Fruit fly (Drosophila melanogaster) whole organism, embryonic: ENCODE results near the gene CG16790.

Experiments
- Antp ChIP-seq: fragments of 200-800 bp; sonication (Bioruptor generic); optimal IDR thresholded peaks from 3 replicates; lab custom pipeline; 2016; ENCODE audit warnings: missing biosample characterization, missing genetic modification characterization
- Awh ChIP-seq: fragments of 200-800 bp; sonication (Bioruptor generic); IDR thresholded peaks from 2 replicates; pipeline ENCODE4, ENCODE4 v1.3.6; 2022; ENCODE audit warnings: missing biosample characterization, missing genetic modification characterization
- CG1024 ChIP-seq: fragments of 200-800 bp; sonication (Bioruptor generic); IDR thresholded peaks from 2 replicates; pipeline ENCODE4 v1.3.6; 2022; ENCODE audit warnings: missing biosample characterization, missing genetic modification characterization
- CG11093 ChIP-seq: fragments of 200-800 bp; sonication (Bioruptor generic); IDR thresholded peaks from 3 replicates; pipeline ENCODE4 v1.3.6; 2022; ENCODE audit warnings: missing biosample characterization, missing genetic modification characterization
- CG11560 ChIP-seq: fragments of 200-800 bp; sonication (Bioruptor generic); IDR thresholded peaks from 3 replicates; pipeline ENCODE4 v1.3.6; 2022; ENCODE audit warnings: missing biosample characterization, missing genetic modification characterization
- CG12071 ChIP-seq: fragments of 200-800 bp; sonication (Bioruptor generic); optimal IDR thresholded peaks from 3 replicates; lab custom pipeline; 2018; ENCODE audit warnings: missing biosample characterization, mild to moderate bottlenecking, missing genetic modification characterization
- CG12942 ChIP-seq: fragments of 200-800 bp; sonication (Bioruptor generic); optimal IDR thresholded peaks from 3 replicates; lab custom pipeline; 2016; ENCODE audit warnings: missing biosample characterization, missing genetic modification characterization
- CG18764 ChIP-seq: fragments of 200-800 bp; sonication (Bioruptor generic); optimal IDR thresholded peaks from 3 replicates; lab custom pipeline; 2016; ENCODE audit warnings: missing biosample characterization, missing genetic modification characterization
- CG2875 ChIP-seq: fragments of 200-800 bp; sonication (Bioruptor generic); optimal IDR thresholded peaks from 2 replicates; lab custom pipeline; 2017; ENCODE audit warnings: missing biosample characterization, mild to moderate bottlenecking, missing genetic modification characterization, missing genetic modification reagents
- CG31388 ChIP-seq: fragments of 200-800 bp; sonication (Bioruptor generic); optimal IDR thresholded peaks from 2 replicates; lab custom pipeline; 2016; ENCODE audit warnings: missing biosample characterization, missing genetic modification characterization
- CG31441 ChIP-seq: fragments of 200-800 bp; sonication (Bioruptor generic); IDR thresholded peaks from 2 replicates; pipeline ENCODE4 v1.3.6; 2022; ENCODE audit warnings: missing biosample characterization, missing genetic modification characterization
- CG4730 ChIP-seq: fragments of 200-800 bp; sonication (Bioruptor generic); IDR thresholded peaks from 2 replicates; pipeline ENCODE4 v1.3.6; 2022; ENCODE audit warnings: missing biosample characterization, missing genetic modification characterization
- CG7928 ChIP-seq: fragments of 200-800 bp; sonication (Bioruptor generic); optimal IDR thresholded peaks from 2 replicates; lab custom pipeline; 2017; ENCODE audit warnings: missing biosample characterization, mild to moderate bottlenecking, missing genetic modification characterization
- CG8290 ChIP-seq, 3 experiments: fragments of 200-800 bp; sonication (Bioruptor generic); optimal IDR thresholded peaks; 2 replicates each; lab custom pipeline; 2016 to 2019; ENCODE audit warnings: missing biosample characterization in 3 of 3, missing genetic modification characterization in 3 of 3, mild to moderate bottlenecking in 2 of 3, moderate library complexity in 1 of 3
- CG9797 ChIP-seq: fragments of 200-800 bp; sonication (Bioruptor generic); optimal IDR thresholded peaks from 3 replicates; lab custom pipeline; 2018; ENCODE audit warnings: missing biosample characterization, mild to moderate bottlenecking, missing genetic modification characterization
- Dad ChIP-seq: fragments of 200-800 bp; sonication (Bioruptor generic); optimal IDR thresholded peaks from 3 replicates; lab custom pipeline; 2016; ENCODE audit warnings: missing biosample characterization, missing genetic modification characterization
- Eip74EF ChIP-seq, 2 experiments: fragments of 200-800 bp in 1 of 2; fragments of >200 bp in 1 of 2; sonication (Bioruptor generic) in 1 of 2; optimal IDR thresholded peaks; 2 replicates each; lab custom pipeline; 2017 to 2019; ENCODE audit warnings: missing biosample characterization in 2 of 2, missing genetic modification characterization in 2 of 2, mild to moderate bottlenecking in 1 of 2, moderate library complexity in 1 of 2
- Ets65A ChIP-seq: fragments of 200-800 bp; sonication (Bioruptor generic); peaks from one replicate; lab custom pipeline; 2016; ENCODE audit warnings: missing biosample characterization, missing genetic modification characterization
- Fer3 ChIP-seq: fragments of 200-800 bp; sonication (Bioruptor generic); optimal IDR thresholded peaks from 2 replicates; lab custom pipeline; 2018; ENCODE audit warnings: missing biosample characterization, mild to moderate bottlenecking, missing genetic modification characterization, moderate library complexity
- Hr51 ChIP-seq, 2 experiments: fragments of 200-800 bp; sonication (Bioruptor generic); optimal IDR thresholded peaks; 2 replicates in 1 of 2; 3 replicates in 1 of 2; lab custom pipeline; 2016 to 2018; ENCODE audit warnings: missing biosample characterization in 2 of 2, missing genetic modification characterization in 2 of 2, mild to moderate bottlenecking in 1 of 2, moderate library complexity in 1 of 2
- Hr78 ChIP-seq, 2 experiments: fragments of 200-800 bp in 1 of 2; fragments of >200 bp in 1 of 2; sonication (Bioruptor generic) in 1 of 2; optimal IDR thresholded peaks; 2 replicates each; lab custom pipeline; 2017 to 2019; ENCODE audit warnings: missing biosample characterization in 2 of 2, missing genetic modification characterization in 2 of 2, mild to moderate bottlenecking in 1 of 2, moderate library complexity in 1 of 2
- Med ChIP-seq: fragments of 200-800 bp; sonication (Bioruptor generic); peaks from one replicate; lab custom pipeline; 2016; ENCODE audit warnings: missing biosample characterization, missing genetic modification characterization, mild to moderate bottlenecking, inconsistent platforms, moderate library complexity
- Ptx1 ChIP-seq: fragments of 200-800 bp; sonication (Bioruptor generic); IDR thresholded peaks from 2 replicates; pipeline ENCODE4 v1.3.6; 2022; ENCODE audit warnings: missing biosample characterization, missing genetic modification characterization
- Tbp ChIP-seq: fragments of >200 bp; optimal IDR thresholded peaks from 2 replicates; lab custom pipeline; 2018; ENCODE audit warnings: missing biosample characterization, missing genetic modification characterization
- az2 ChIP-seq: fragments of 200-800 bp; sonication (Bioruptor generic); optimal IDR thresholded peaks from 3 replicates; lab custom pipeline; 2016; ENCODE audit warnings: missing biosample characterization, missing genetic modification characterization
- bbx ChIP-seq: fragments of 200-800 bp; sonication (Bioruptor generic); IDR thresholded peaks from 2 replicates; pipeline ENCODE4 v1.3.6; 2022; ENCODE audit warnings: missing biosample characterization, missing genetic modification characterization; ENCODE audit not compliant: partially characterized antibody
- cad ChIP-seq: fragments of >200 bp; optimal IDR thresholded peaks from 2 replicates; lab custom pipeline; 2017; ENCODE audit warnings: missing biosample characterization, missing genetic modification characterization
- dati ChIP-seq: fragments of 200-800 bp; sonication (Bioruptor generic); IDR thresholded peaks from 2 replicates; pipeline ENCODE4 v1.3.6; 2022; ENCODE audit warnings: missing biosample characterization, missing genetic modification characterization
- dmrt11E ChIP-seq: fragments of 200-800 bp; sonication (Bioruptor generic); optimal IDR thresholded peaks from 3 replicates; lab custom pipeline; 2018; ENCODE audit warnings: missing biosample characterization, mild to moderate bottlenecking, missing genetic modification characterization, moderate library complexity
- emc ChIP-seq: fragments of 200-800 bp; sonication (Bioruptor generic); optimal IDR thresholded peaks from 2 replicates; lab custom pipeline; 2016; ENCODE audit warnings: missing biosample characterization, missing genetic modification characterization
- gsb ChIP-seq: fragments of 200-800 bp; sonication (Bioruptor generic); IDR thresholded peaks from 2 replicates; pipeline ENCODE4 v1.3.6; 2022; ENCODE audit warnings: missing biosample characterization, missing genetic modification characterization
- her ChIP-seq: fragments of 200-800 bp; sonication (Bioruptor generic); optimal IDR thresholded peaks from 2 replicates; lab custom pipeline; 2016; ENCODE audit warnings: missing biosample characterization, missing genetic modification characterization
- lov ChIP-seq, 2 experiments: fragments of 200-800 bp in 1 of 2; fragments of >200 bp in 1 of 2; sonication (Bioruptor generic) in 1 of 2; IDR thresholded peaks in 1 of 2; optimal IDR thresholded peaks in 1 of 2; 2 replicates in 1 of 2; 3 replicates in 1 of 2; pipeline versions ENCODE4 v1.3.6 to Lab custom; 2017 to 2022; ENCODE audit warnings: missing biosample characterization in 1 of 2, missing genetic modification characterization in 1 of 2
- maf-S ChIP-seq: fragments of 200-800 bp; sonication (Bioruptor generic); optimal IDR thresholded peaks from 2 replicates; lab custom pipeline; 2016; ENCODE audit warnings: missing biosample characterization, missing genetic modification characterization
- mam ChIP-seq: fragments of 200-800 bp; sonication (Bioruptor generic); optimal IDR thresholded peaks from 3 replicates; lab custom pipeline; 2016; ENCODE audit warnings: missing biosample characterization, missing genetic modification characterization
- oc ChIP-seq: fragments of 200-800 bp; sonication (Bioruptor generic); optimal IDR thresholded peaks from 2 replicates; lab custom pipeline; 2018; ENCODE audit warnings: missing biosample characterization, mild to moderate bottlenecking, missing genetic modification characterization, moderate library complexity
- pb ChIP-seq: fragments of 200-800 bp; sonication (Bioruptor generic); optimal IDR thresholded peaks from 3 replicates; lab custom pipeline; 2016; ENCODE audit warnings: missing biosample characterization, missing genetic modification characterization
- pros ChIP-seq: fragments of 200-800 bp; sonication (Bioruptor generic); optimal IDR thresholded peaks from 3 replicates; lab custom pipeline; 2019; ENCODE audit warnings: missing biosample characterization, mild to moderate bottlenecking, missing genetic modification characterization, moderate library complexity
- repo ChIP-seq: fragments of 200-800 bp; sonication (Bioruptor generic); optimal IDR thresholded peaks from 2 replicates; lab custom pipeline; 2016; ENCODE audit warnings: missing biosample characterization, missing genetic modification characterization
- rib ChIP-seq: fragments of 200-800 bp; sonication (Bioruptor generic); IDR thresholded peaks from 2 replicates; pipeline ENCODE4 v1.3.6; 2022; ENCODE audit warnings: missing biosample characterization, missing genetic modification characterization
- schlank ChIP-seq: fragments of 200-800 bp; sonication (Bioruptor generic); optimal IDR thresholded peaks from 2 replicates; lab custom pipeline; 2018; ENCODE audit warnings: missing biosample characterization, mild to moderate bottlenecking, missing genetic modification characterization
- sim ChIP-seq: fragments of 200-800 bp; sonication (Bioruptor generic); IDR thresholded peaks from 2 replicates; pipeline ENCODE4 v1.3.6; 2022; ENCODE audit warnings: missing biosample characterization, missing genetic modification characterization
- stwl ChIP-seq: fragments of 200-800 bp; sonication (Bioruptor generic); optimal IDR thresholded peaks from 3 replicates; lab custom pipeline; 2018; ENCODE audit warnings: missing biosample characterization, mild to moderate bottlenecking, missing genetic modification characterization, moderate library complexity
- tup ChIP-seq: fragments of 200-800 bp; sonication (Bioruptor generic); optimal IDR thresholded peaks from 2 replicates; lab custom pipeline; 2016; ENCODE audit warnings: missing biosample characterization, mild to moderate bottlenecking, missing genetic modification characterization, moderate library complexity
- usp ChIP-seq: fragments of >200 bp; optimal IDR thresholded peaks from 2 replicates; lab custom pipeline; 2017; ENCODE audit warnings: missing biosample characterization, missing genetic modification characterization
- wdn ChIP-seq: fragments of 200-800 bp; sonication (Bioruptor generic); IDR thresholded peaks from 2 replicates; pipeline ENCODE4 v1.3.6; 2022; ENCODE audit warnings: missing biosample characterization, missing genetic modification characterization
- z ChIP-seq: fragments of 200-800 bp; sonication (Bioruptor generic); IDR thresholded peaks from 3 replicates; pipeline ENCODE4 v1.3.6; 2022; ENCODE audit warnings: missing biosample characterization, missing genetic modification characterization

Gene CG16790

dm6 chr3R:9533181-9534124 lies 36.6 kb downstream of the CG16790 start (continued):
- TF ChIP-seq CG2875 (GFP tag; lab: Kevin White, UChicago) (peak; percentile 96), dmrt11E (tag; lab: Kevin White, UChicago) (peak; percentile 85), pros (peak; percentile 99), Tbp (GFP tag; lab: Kevin White, UChicago) (no peak), bbx (GFP tag; lab: Robert Waterston, UW) (no peak; the same call in 1 of the 2 replicates), CG4730 (GFP tag; lab: Robert Waterston, UW) (peak; percentile 80), CG7928 (GFP tag; lab: Kevin White, UChicago) (peak; percentile 78), oc (tag; lab: Kevin White, UChicago) (peak; percentile 62), wdn (peak; percentile 84), CG12071 (GFP tag; lab: Kevin White, UChicago) (peak; percentile 92), repo (GFP tag; lab: Kevin White, UChicago) (peak; percentile 82), rib (GFP tag; lab: Robert Waterston, UW) (no peak; the same call in 1 of the 2 replicates), CG8290 (GFP tag; optimal IDR thresholded peaks at IDR 0.05; lab: Kevin White, UChicago) (peak; percentile 85), CG8290 (tag; optimal IDR thresholded peaks at IDR 0.05; lab: Kevin White, UChicago) (peak; percentile 71 to 77), Hr51 (GFP tag; optimal IDR thresholded peaks at IDR 0.05; lab: Kevin White, UChicago) (peak; percentile 91 to 98), Med (GFP tag; lab: Kevin White, UChicago) (peak; percentile 97), her (GFP tag; lab: Kevin White, UChicago) (peak; percentile 81), z (GFP tag; lab: Robert Waterston, UW) (0 out of 3 replicates have a peak, but pooled peaks have one; percentile 5), CG11560 (peak; percentile 71), pb (GFP tag; lab: Kevin White, UChicago) (peak; percentile 91), Ets65A (GFP tag; lab: Kevin White, UChicago) (peak; percentile 98), emc (GFP tag; lab: Kevin White, UChicago) (peak; percentile 87), maf-S (GFP tag; lab: Kevin White, UChicago) (peak; percentile 93), cad (GFP tag; lab: Kevin White, UChicago) (no peak), sim (0 out of 2 replicates have a peak, but pooled peaks have one; percentile 14), CG31388 (GFP tag; lab: Kevin White, UChicago) (peak; percentile 87), Hr78 (GFP tag; optimal IDR thresholded peaks at IDR 0.05; lab: Kevin White, UChicago) (peak in 1 of 2 experiments; percentile 94), CG31441 (GFP tag; lab: Robert Waterston, UW) (peak; percentile 96), CG12942 (GFP tag; lab: Kevin White, UChicago) (peak; percentile 91), CG1024 (GFP tag; lab: Robert Waterston, UW) (peak; percentile 50; the same call in 1 of the 2 replicates), Fer3 (tag; lab: Kevin White, UChicago) (peak; percentile 89), gsb (GFP tag; lab: Robert Waterston, UW) (peak; percentile 90), mam (GFP tag; lab: Kevin White, UChicago) (peak; percentile 92), Eip74EF (GFP tag; optimal IDR thresholded peaks at IDR 0.05; lab: Kevin White, UChicago) (peak in 1 of 2 experiments; percentile 98), Dad (GFP tag; lab: Kevin White, UChicago) (peak; percentile 92), CG11093 (GFP tag; lab: Robert Waterston, UW) (peak; percentile 87), Awh (GFP tag; lab: Robert Waterston, UW) (peak; percentile 66; the same call in 1 of the 2 replicates), CG18764 (peak; percentile 93), tup (GFP tag; lab: Kevin White, UChicago) (peak; percentile 65), Ptx1 (GFP tag; lab: Robert Waterston, UW) (peak; percentile 94), dati (peak; percentile 41; the same call in 1 of the 2 replicates), stwl (no peak), lov (optimal IDR thresholded peaks at IDR 0.05; lab: Kevin White, UChicago) (no peak), lov (GFP tag; IDR thresholded peaks at IDR 0.05; lab: Robert Waterston, UW) (no peak), usp (GFP tag; lab: Kevin White, UChicago) (no peak), az2 (GFP tag; lab: Kevin White, UChicago) (peak; percentile 95), CG9797 (GFP tag; lab: Kevin White, UChicago) (peak; percentile 52), Antp (GFP tag; lab: Kevin White, UChicago) (peak; percentile 87), schlank (tag; lab: Kevin White, UChicago) (peak; percentile 87)
